Worm (Caenorhabditis elegans): ENCODE measurements around the gene F42E8.1.

F42E8.1 gene

ce11 chrV:13043832-13044521 is 18.0 kb upstream of the F42E8.1 start (continued):
- TF ChIP-seq Y48G9A.11 (GFP tag; IDR thresholded peaks at IDR 0.05) = no peak
- no peak for TF ChIP-seq mxl-3 (GFP tag; optimal IDR thresholded peaks at IDR 0.05)
- no peak for TF ChIP-seq mep-1 (tag; optimal IDR thresholded peaks at IDR 0.05)
- TF ChIP-seq arid-1 (GFP tag; conservative IDR thresholded peaks at IDR 0.05) = no peak
- TF ChIP-seq mes-2 (tag; optimal IDR thresholded peaks at IDR 0.05; ENCODE audit: poor library complexity, severe bottlenecking) = no peak

ce11 chrV:13045017-13045416 is 16.9 kb upstream of the F42E8.1 start:
- TF ChIP-seq T20F7.1 (GFP tag; optimal IDR thresholded peaks at IDR 0.05) (no peak), dmd-9 (GFP tag; IDR thresholded peaks at IDR 0.05) (0 out of 2 replicates have a peak, but pooled peaks have one; percentile 12), aha-1 (tag) (peak; percentile 96)

ce11 chrV:13046125-13047123 is 15.5 kb upstream of the F42E8.1 start:
- TF ChIP-seq tra-1 (GFP tag; IDR thresholded peaks at IDR 0.05) = peak; percentile 45; the same call in 1 of the 2 replicates
- TF ChIP-seq T20F7.1 (GFP tag; optimal IDR thresholded peaks at IDR 0.05) = no peak
- TF ChIP-seq mes-2 (tag; optimal IDR thresholded peaks at IDR 0.05; ENCODE audit: poor library complexity, severe bottlenecking) = peak; percentile 16
- TF ChIP-seq daf-16 (GFP tag; optimal IDR thresholded peaks at IDR 0.05) = peak in 1 of 2 experiments; percentile 35
- TF ChIP-seq daf-16 (tag; optimal IDR thresholded peaks at IDR 0.05) = peak; percentile 64
- TF ChIP-seq ZK337.2 (GFP tag; IDR thresholded peaks at IDR 0.05) = no peak
- no peak for TF ChIP-seq Y105C5A.15 (GFP tag; IDR thresholded peaks at IDR 0.05)
- TF ChIP-seq nhr-237 (tag; optimal IDR thresholded peaks at IDR 0.05) = no peak
- no peak for TF ChIP-seq egl-27 (tag; optimal IDR thresholded peaks at IDR 0.05)
- peak; percentile 63 for TF ChIP-seq hlh-11 (tag; optimal IDR thresholded peaks at IDR 0.05)
- TF ChIP-seq ceh-32 (tag; optimal IDR thresholded peaks at IDR 0.05; ENCODE audit: poor library complexity) = no peak
- no peak for TF ChIP-seq ceh-62 (tag; optimal IDR thresholded peaks at IDR 0.05)
- no peak for TF ChIP-seq ceh-28 (tag; optimal IDR thresholded peaks at IDR 0.05)
- peak; percentile 25 for TF ChIP-seq nhr-48 (tag; optimal IDR thresholded peaks at IDR 0.05)
- TF ChIP-seq aha-1 (tag) = peak; percentile 72
- TF ChIP-seq lin-15B (tag; optimal IDR thresholded peaks at IDR 0.05) = no peak
- peak; percentile 62 for TF ChIP-seq dve-1 (tag; optimal IDR thresholded peaks at IDR 0.05; ENCODE audit: insufficient read depth)
- peak; percentile 11 for TF ChIP-seq nhr-77 (tag; optimal IDR thresholded peaks at IDR 0.05)
- no peak for TF ChIP-seq zfp-3 (GFP tag; conservative IDR thresholded peaks at IDR 0.05)
- no peak for TF ChIP-seq mxl-3 (GFP tag; optimal IDR thresholded peaks at IDR 0.05)
- no peak for TF ChIP-seq nhr-111 (GFP tag; optimal IDR thresholded peaks at IDR 0.05)
- TF ChIP-seq madf-5 (GFP tag; IDR thresholded peaks at IDR 0.05) = no peak
- TF ChIP-seq skn-1 (tag; optimal IDR thresholded peaks at IDR 0.05) = no peak
- no peak for TF ChIP-seq cey-2 (tag; optimal IDR thresholded peaks at IDR 0.05; ENCODE audit: borderline replicate concordance, insufficient read depth)
- TF ChIP-seq daf-8 (GFP tag; IDR thresholded peaks at IDR 0.05) = no peak
- no peak for TF ChIP-seq nhr-6 (tag; optimal IDR thresholded peaks at IDR 0.05)
- no peak for TF ChIP-seq nhr-11 (tag; optimal IDR thresholded peaks at IDR 0.05)
- no peak for TF ChIP-seq F10B5.3 (tag; optimal IDR thresholded peaks at IDR 0.05)
- no peak for TF ChIP-seq lim-7 (GFP tag; IDR thresholded peaks at IDR 0.05)
- TF ChIP-seq lin-38 (GFP tag; IDR thresholded peaks at IDR 0.05) = peak; percentile 6; the same call in 1 of the 2 replicates
- no peak for TF ChIP-seq mxl-2 (GFP tag; conservative IDR thresholded peaks at IDR 0.05)
- no peak for TF ChIP-seq egl-43 (GFP tag; IDR thresholded peaks at IDR 0.05)
- no peak for TF ChIP-seq Y48G9A.11 (GFP tag; IDR thresholded peaks at IDR 0.05)
- TF ChIP-seq pqm-1 (tag; optimal IDR thresholded peaks at IDR 0.05) = peak; percentile 59
- TF ChIP-seq hif-1 (tag; optimal IDR thresholded peaks at IDR 0.05) = no peak
- no peak for TF ChIP-seq snpc-4 (tag; optimal IDR thresholded peaks at IDR 0.05)
- peak; percentile 83 for TF ChIP-seq dmd-6 (GFP tag; IDR thresholded peaks at IDR 0.05)
- TF ChIP-seq nhr-76 (tag; optimal IDR thresholded peaks at IDR 0.05) = no peak
- no peak for TF ChIP-seq spr-1 (tag; optimal IDR thresholded peaks at IDR 0.05)
- peak; percentile 34; the same call in 1 of the 2 replicates for TF ChIP-seq dmd-9 (GFP tag; IDR thresholded peaks at IDR 0.05)
- TF ChIP-seq lsy-2 (tag; optimal IDR thresholded peaks at IDR 0.05) = peak in 1 of 2 experiments; percentile 20

All from whole organism, L4 larva.